Fruit fly (Drosophila melanogaster) whole organism: ENCODE measurements around the gene Dis3l2.

Experiments used
- CG8478 ChIP-seq: fragments of >200 bp; optimal IDR thresholded peaks from 2 replicates; lab custom pipeline; 2018; ENCODE audit warnings: inconsistent platforms
- Dll ChIP-seq: fragments of >200 bp; optimal IDR thresholded peaks from 2 replicates; lab custom pipeline; 2017
- EcR ChIP-seq, 2 experiments: fragments of >200 bp; optimal IDR thresholded peaks; 2 replicates each; lab custom pipeline; 2017; ENCODE audit warnings: missing biosample characterization in 2 of 2, missing genetic modification characterization in 2 of 2, missing genetic modification reagents in 2 of 2
- pan ChIP-seq: fragments of >200 bp; optimal IDR thresholded peaks from 2 replicates; lab custom pipeline; 2017
- psq ChIP-seq: fragments of >200 bp; optimal IDR thresholded peaks from 2 replicates; lab custom pipeline; 2017
- usp ChIP-seq: fragments of >200 bp; optimal IDR thresholded peaks from 2 replicates; lab custom pipeline; 2017; ENCODE audit warnings: missing biosample characterization, missing genetic modification characterization, mixed read lengths

Dis3l2 gene

DNA sequence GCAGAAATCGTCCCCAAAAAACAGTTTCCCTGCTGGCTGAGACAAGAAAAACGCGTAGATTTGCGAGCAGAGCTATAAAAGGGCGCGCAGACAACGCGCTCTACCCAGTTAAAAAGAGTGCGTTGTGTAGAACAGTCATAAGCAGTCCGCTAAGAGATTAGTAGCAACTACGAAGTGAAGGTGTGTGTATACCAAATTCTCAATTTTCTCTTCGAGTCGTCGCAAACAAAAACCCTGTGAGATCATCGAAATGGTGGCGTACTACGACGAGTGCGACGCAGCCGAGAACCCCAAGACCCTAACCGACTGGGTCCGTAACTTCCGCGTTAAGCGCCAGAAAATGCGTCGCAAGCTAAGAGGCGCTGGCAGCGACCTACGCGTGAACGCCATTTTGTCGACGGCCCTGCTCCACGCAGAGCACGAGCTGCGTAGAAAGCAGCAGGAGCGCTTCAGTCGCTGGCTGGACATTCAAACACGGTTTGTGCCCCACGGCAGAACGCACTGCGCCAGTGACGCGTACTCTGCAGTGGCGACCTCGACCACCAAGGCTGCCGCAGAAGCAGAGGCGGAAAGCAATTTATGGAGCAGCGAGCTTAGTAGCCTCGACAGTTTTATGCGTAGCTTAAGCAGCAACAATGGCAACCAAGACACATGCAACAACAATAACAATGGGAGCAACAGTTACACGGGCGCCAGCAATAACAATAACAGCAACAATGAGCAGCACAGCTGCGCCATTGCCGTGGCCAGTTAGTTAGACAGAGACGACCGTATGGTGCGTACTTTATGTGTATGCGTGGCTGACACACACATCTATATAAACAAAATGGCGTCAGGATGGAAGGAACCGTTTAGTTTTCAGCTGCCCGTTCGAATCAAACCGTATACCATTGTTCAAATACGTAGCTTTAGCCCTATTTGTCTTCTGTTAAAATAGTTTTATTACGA is 11.8 kb downstream of the Dis3l2 start:
- no peak for TF ChIP-seq usp (GFP tag; lab: Kevin White, UChicago)
- TF ChIP-seq CG8478 (lab: Kevin White, UChicago): peak; percentile 45

DNA sequence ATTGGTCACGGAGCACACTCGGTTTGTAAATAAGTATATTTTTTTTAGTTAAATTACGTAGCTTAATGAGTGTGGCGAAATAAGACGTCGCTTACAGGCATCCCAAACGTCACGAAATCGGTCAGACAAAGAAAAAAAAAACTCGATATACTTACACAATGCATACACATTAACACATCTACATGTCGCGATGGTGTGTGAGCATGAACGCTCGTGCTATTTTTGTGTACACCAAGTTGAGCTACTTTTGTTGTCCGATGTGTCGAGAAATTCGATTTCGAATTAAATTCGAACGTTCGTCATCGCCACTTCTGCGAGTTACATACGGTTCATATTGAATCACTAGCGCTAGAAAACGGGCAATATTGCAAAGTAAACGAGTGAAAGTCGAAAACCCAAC is 12.6 kb downstream of the Dis3l2 start:
- TF ChIP-seq pan (lab: Kevin White, UChicago) (no peak), Dll (lab: Kevin White, UChicago) (no peak), usp (GFP tag; lab: Kevin White, UChicago) (no peak), EcR (GFP tag; optimal IDR thresholded peaks at IDR 0.05; lab: Kevin White, UChicago) (no peak), CG8478 (lab: Kevin White, UChicago) (no peak), psq (lab: Kevin White, UChicago) (no peak)

DNA sequence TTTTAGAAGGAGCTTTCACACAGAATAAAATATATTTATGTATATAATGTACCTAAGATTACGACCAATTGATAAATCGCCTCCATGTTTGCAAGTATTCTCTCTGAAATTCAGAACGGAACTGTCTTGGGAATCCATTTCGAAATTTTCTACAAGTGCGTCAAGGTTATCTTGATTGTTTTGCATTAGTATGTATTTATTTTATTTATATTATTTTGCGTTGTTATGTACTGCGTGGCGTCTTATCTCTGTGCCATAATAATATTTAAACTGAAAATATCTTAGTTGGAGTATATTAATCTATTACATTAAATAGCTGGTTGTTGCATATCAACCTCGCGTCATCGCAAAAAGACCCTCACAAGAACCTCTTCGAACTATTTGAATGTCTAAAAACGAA is 19.0 kb downstream of the Dis3l2 start, which contains the start of gene CG42846:
TSS of gene CG42846 (minus strand) at position 101 of the 400 bp plus-strand sequence.
- TF ChIP-seq pan (lab: Kevin White, UChicago): no peak
- TF ChIP-seq Dll (lab: Kevin White, UChicago): no peak
- TF ChIP-seq usp (GFP tag; lab: Kevin White, UChicago): no peak
- TF ChIP-seq EcR (GFP tag; optimal IDR thresholded peaks at IDR 0.05; lab: Kevin White, UChicago): no peak
- TF ChIP-seq CG8478 (lab: Kevin White, UChicago): no peak
- TF ChIP-seq psq (lab: Kevin White, UChicago): no peak

DNA sequence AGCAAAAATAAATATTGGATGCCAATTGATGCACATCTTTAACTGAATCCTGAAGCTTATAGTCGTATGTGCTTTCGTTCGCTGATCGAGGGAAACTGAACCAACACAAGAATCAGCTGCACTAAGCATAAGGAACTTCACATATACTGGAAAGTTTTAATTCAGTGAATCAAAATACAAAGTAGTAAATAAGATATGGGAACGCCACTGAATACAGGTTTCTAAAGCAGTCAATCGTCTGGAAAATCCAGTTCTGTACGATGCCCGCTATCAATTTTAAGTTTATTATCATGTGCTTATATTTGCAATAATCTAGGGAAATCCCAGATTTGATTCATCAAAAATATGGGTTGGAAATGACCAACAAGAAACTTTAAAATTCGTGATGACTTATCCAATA is 19.8 kb downstream of the Dis3l2 start, which contains the start of gene CG34454:
TSS of gene CG34454 (minus strand) at position 84 of the 400 bp plus-strand sequence.
- TF ChIP-seq psq (lab: Kevin White, UChicago) (no peak), EcR (GFP tag; optimal IDR thresholded peaks at IDR 0.05; lab: Kevin White, UChicago) (no peak), usp (GFP tag; lab: Kevin White, UChicago) (no peak), Dll (lab: Kevin White, UChicago) (no peak), pan (lab: Kevin White, UChicago) (no peak), CG8478 (lab: Kevin White, UChicago) (no peak)

DNA sequence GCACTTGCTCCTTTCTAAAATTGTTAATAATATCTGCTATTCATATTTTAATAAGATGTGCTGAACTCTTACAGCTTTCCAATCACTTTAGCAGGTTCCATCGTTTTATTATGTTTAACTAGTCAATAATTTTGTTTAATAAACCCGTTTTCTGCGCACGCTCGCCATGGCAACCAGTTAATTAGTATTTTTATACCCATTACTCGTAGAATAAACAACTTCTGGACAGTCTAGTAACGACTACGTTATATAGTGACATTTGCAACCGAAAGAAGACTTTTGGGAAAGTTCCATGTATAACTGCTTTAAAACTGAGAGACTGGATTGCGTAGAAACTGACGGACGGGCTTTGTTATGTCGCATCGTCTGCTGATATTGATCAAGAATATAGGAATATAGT is 20.7 kb downstream of the Dis3l2 start, which contains the start of gene CG34453:
TSS of gene CG34453 (minus strand) at position 101 of the 400 bp plus-strand sequence.
- TF ChIP-seq usp (GFP tag; lab: Kevin White, UChicago) (no peak), CG8478 (lab: Kevin White, UChicago) (no peak), psq (lab: Kevin White, UChicago) (no peak), EcR (GFP tag; optimal IDR thresholded peaks at IDR 0.05; lab: Kevin White, UChicago) (no peak)

- no peak for TF ChIP-seq CG8478 (lab: Kevin White, UChicago)
- TF ChIP-seq EcR (GFP tag; optimal IDR thresholded peaks at IDR 0.05; lab: Kevin White, UChicago): no peak
- TF ChIP-seq psq (lab: Kevin White, UChicago): no peak
- TF ChIP-seq pan (lab: Kevin White, UChicago): no peak
- TF ChIP-seq usp (GFP tag; lab: Kevin White, UChicago): no peak
- no peak for TF ChIP-seq Dll (lab: Kevin White, UChicago)
These were observed 21.8 kb downstream of the Dis3l2 start for dm6 chr3L:234337-234736.

- no peak for TF ChIP-seq usp (GFP tag; lab: Kevin White, UChicago)
- TF ChIP-seq EcR (GFP tag; optimal IDR thresholded peaks at IDR 0.05; lab: Kevin White, UChicago): no peak
- TF ChIP-seq psq (lab: Kevin White, UChicago): no peak
- TF ChIP-seq pan (lab: Kevin White, UChicago): no peak
- TF ChIP-seq CG8478 (lab: Kevin White, UChicago): no peak
- TF ChIP-seq Dll (lab: Kevin White, UChicago): no peak
These were observed 34.2 kb downstream of the Dis3l2 start for dm6 chr3L:246644-247199.

dm6 chr3L:247482-248225 is 35.1 kb downstream of the Dis3l2 start, which contains the start of gene mthl14:
mthl14 (plus strand) TSS chr3L:247491.
- no peak for TF ChIP-seq EcR (GFP tag; optimal IDR thresholded peaks at IDR 0.05; lab: Kevin White, UChicago)
- TF ChIP-seq pan (lab: Kevin White, UChicago): no peak
- TF ChIP-seq Dll (lab: Kevin White, UChicago): no peak
- no peak for TF ChIP-seq usp (GFP tag; lab: Kevin White, UChicago)
- no peak for TF ChIP-seq CG8478 (lab: Kevin White, UChicago)
- no peak for TF ChIP-seq psq (lab: Kevin White, UChicago)

dm6 chr3L:248226-248758 is 35.8 kb downstream of the Dis3l2 start:
- TF ChIP-seq EcR (GFP tag; optimal IDR thresholded peaks at IDR 0.05; lab: Kevin White, UChicago): no peak
- TF ChIP-seq psq (lab: Kevin White, UChicago): no peak
- TF ChIP-seq usp (GFP tag; lab: Kevin White, UChicago): no peak
- TF ChIP-seq CG8478 (lab: Kevin White, UChicago): no peak
- TF ChIP-seq Dll (lab: Kevin White, UChicago): no peak
- TF ChIP-seq pan (lab: Kevin White, UChicago): no peak
